Worm (Caenorhabditis elegans) whole organism, mixed stage, embryonic: ENCODE results near the gene Y116F11A.3.

ENCODE experiments used
- M03D4.4 ChIP-seq: sonication (generic microtip); optimal IDR thresholded peaks from 2 replicates; lab custom pipeline; 2017; ENCODE audit warnings: mild to moderate bottlenecking, missing genetic modification characterization, missing compliant biosample characterization
- bed-3 ChIP-seq: fragments of 200-800 bp; sonication (Bioruptor generic); optimal IDR thresholded peaks from 3 replicates; lab custom pipeline; 2018; ENCODE audit warnings: mild to moderate bottlenecking, missing genetic modification characterization, moderate library complexity, missing compliant biosample characterization
- blmp-1 ChIP-seq: fragments of 150-350 bp; optimal IDR thresholded peaks from 2 replicates; lab custom pipeline; 2014; ENCODE audit warnings: missing biosample characterization, missing genetic modification characterization
- flh-1 ChIP-seq: fragments of 200-800 bp; sonication (Bioruptor generic); optimal IDR thresholded peaks from 2 replicates; lab custom pipeline; 2018; ENCODE audit warnings: mild to moderate bottlenecking, missing genetic modification characterization, moderate library complexity, missing compliant biosample characterization
- ham-2 ChIP-seq: fragments of 200-800 bp; sonication (Bioruptor generic); optimal IDR thresholded peaks from 2 replicates; lab custom pipeline; 2018; ENCODE audit warnings: mild to moderate bottlenecking, missing genetic modification characterization, missing compliant biosample characterization
- hlh-1 ChIP-seq: fragments of 150-350 bp; optimal IDR thresholded peaks from 2 replicates; lab custom pipeline; 2014; ENCODE audit warnings: missing biosample characterization, missing genetic modification reagents, missing genetic modification characterization
- mls-2 ChIP-seq: sonication (generic microtip); optimal IDR thresholded peaks from 2 replicates; lab custom pipeline; 2016; ENCODE audit warnings: mild to moderate bottlenecking, missing genetic modification characterization, moderate library complexity, missing compliant biosample characterization
- nhr-237 ChIP-seq: fragments of 150-350 bp; optimal IDR thresholded peaks from 2 replicates; lab custom pipeline; 2014; ENCODE audit warnings: missing biosample characterization, missing genetic modification characterization
- nhr-76 ChIP-seq: sonication (generic microtip); optimal IDR thresholded peaks from 2 replicates; lab custom pipeline; 2017; ENCODE audit warnings: missing biosample characterization, missing genetic modification characterization
- snpc-4 ChIP-seq: fragments of 150-350 bp; optimal IDR thresholded peaks from 2 replicates; lab custom pipeline; 2014; ENCODE audit warnings: missing biosample characterization, missing genetic modification characterization

The Y116F11A.3 gene

ce11 chrV:19778608-19779007 is 49.8 kb downstream of the Y116F11A.3 start, which contains the start of gene fbxa-194:
Gene fbxa-194 (minus strand): TSS chrV:19778708.
- TF ChIP-seq snpc-4 (tag; lab: Kevin White, UChicago) (no peak), ham-2 (GFP tag; lab: Kevin White, UChicago) (no peak), blmp-1 (tag; lab: Kevin White, UChicago) (no peak), bed-3 (no peak), flh-1 (no peak), mls-2 (tag; lab: Kevin White, UChicago) (no peak)

ce11 chrV:19779220-19779619 is 50.4 kb downstream of the Y116F11A.3 start:
- TF ChIP-seq nhr-76 (tag; lab: Kevin White, UChicago) (no peak), ham-2 (GFP tag; lab: Kevin White, UChicago) (no peak), nhr-237 (tag; lab: Kevin White, UChicago) (no peak), M03D4.4 (tag; lab: Kevin White, UChicago) (no peak), hlh-1 (tag; lab: Kevin White, UChicago) (no peak)
